Fruit fly (Drosophila melanogaster): ENCODE results near the gene sob.

sob gene

dm6 chr2L:3547512-3547911 lies 33.1 kb downstream of the sob start:
- TF ChIP-seq Hr38 (GFP tag; optimal IDR thresholded peaks at IDR 0.05) (no peak), CG3919 (GFP tag; optimal IDR thresholded peaks at IDR 0.05) (peak; percentile 59)

dm6 chr2L:3545033-3545666 lies 35.4 kb downstream of the sob start:
- TF ChIP-seq svp (GFP tag) (peak; percentile 75), Sox102F (GFP tag; optimal IDR thresholded peaks at IDR 0.05) (no peak), CG6276 (GFP tag; optimal IDR thresholded peaks at IDR 0.05) (no peak), CG6163 (GFP tag; IDR thresholded peaks at IDR 0.05) (0 out of 3 replicates have a peak, but pooled peaks have one; percentile 42), lz (GFP tag; optimal IDR thresholded peaks at IDR 0.05) (no peak)

- TF ChIP-seq topi (GFP tag; optimal IDR thresholded peaks at IDR 0.05), result peak; percentile 19
- TF ChIP-seq Met (GFP tag; optimal IDR thresholded peaks at IDR 0.05), result peak; percentile 5
- TF ChIP-seq CG3032 (tag; optimal IDR thresholded peaks at IDR 0.05), result no peak
- TF ChIP-seq Sox102F (GFP tag; optimal IDR thresholded peaks at IDR 0.05), result peak; percentile 34
- TF ChIP-seq svp (GFP tag), result peak; percentile 76
- no peak for TF ChIP-seq dac (GFP tag; optimal IDR thresholded peaks at IDR 0.05)
- peak; percentile 49 for TF ChIP-seq Eip78C (GFP tag)
- TF ChIP-seq esn (GFP tag; optimal IDR thresholded peaks at IDR 0.05), result peak; percentile 40
- no peak for TF ChIP-seq CG10631 (GFP tag; optimal IDR thresholded peaks at IDR 0.05)
- TF ChIP-seq Smox (GFP tag; optimal IDR thresholded peaks at IDR 0.05), result peak; percentile 32
- TF ChIP-seq lz (GFP tag; optimal IDR thresholded peaks at IDR 0.05), result peak; percentile 33
- peak; percentile 11 for TF ChIP-seq CG6792 (GFP tag; optimal IDR thresholded peaks at IDR 0.05)
- TF ChIP-seq CG11762 (GFP tag; optimal IDR thresholded peaks at IDR 0.05; ENCODE audit: insufficient read depth), result no peak
- peak; percentile 4 for TF ChIP-seq CG3919 (GFP tag; optimal IDR thresholded peaks at IDR 0.05)
Observed at dm6 chr2L:3543062-3543461, 37.5 kb downstream of the sob start.

dm6 chr2L:3539996-3540395 lies 40.6 kb downstream of the sob start:
- TF ChIP-seq fkh (GFP tag; optimal IDR thresholded peaks at IDR 0.05) (peak; percentile 17), Hr4 (GFP tag; optimal IDR thresholded peaks at IDR 0.05) (no peak), CG32006 (GFP tag; optimal IDR thresholded peaks at IDR 0.05) (no peak), svp (GFP tag) (no peak), CG3032 (tag; optimal IDR thresholded peaks at IDR 0.05) (no peak), Sox102F (GFP tag; optimal IDR thresholded peaks at IDR 0.05) (no peak), Hr39 (GFP tag; optimal IDR thresholded peaks at IDR 0.05) (no peak), CG31627 (GFP tag; optimal IDR thresholded peaks at IDR 0.05) (no peak), spab (GFP tag; optimal IDR thresholded peaks at IDR 0.05) (no peak), Eip75B (GFP tag; optimal IDR thresholded peaks at IDR 0.05) (no peak), CG8632 (GFP tag; optimal IDR thresholded peaks at IDR 0.05) (no peak), CG6854 (GFP tag; optimal IDR thresholded peaks at IDR 0.05) (no peak), fd59A (GFP tag; optimal IDR thresholded peaks at IDR 0.05) (no peak), fd85E (GFP tag; optimal IDR thresholded peaks at IDR 0.05) (no peak), CG6163 (GFP tag; IDR thresholded peaks at IDR 0.05) (0 out of 3 replicates have a peak, but pooled peaks have one; percentile 17), CG10631 (GFP tag; optimal IDR thresholded peaks at IDR 0.05) (no peak)

- TF ChIP-seq dac (GFP tag; optimal IDR thresholded peaks at IDR 0.05) (no peak), fkh (GFP tag; optimal IDR thresholded peaks at IDR 0.05) (peak; percentile 0), eg (GFP tag; IDR thresholded peaks at IDR 0.05) (0 out of 3 replicates have a peak, but pooled peaks have one; percentile 14), dsx (GFP tag; optimal IDR thresholded peaks at IDR 0.05; ENCODE audit: poor library complexity, severe bottlenecking) (peak; percentile 4)
Observed at dm6 chr2L:3539412-3539743, 41.2 kb downstream of the sob start.
